Fruit fly (Drosophila melanogaster) whole organism, embryonic: ENCODE data around the gene Sytbeta.

ENCODE experiments used
- Adf1 ChIP-seq: fragments of 200-800 bp; sonication (Bioruptor generic); IDR thresholded peaks from 2 replicates; pipeline ENCODE4 v1.3.6; 2022; ENCODE audit warnings: missing biosample characterization, missing genetic modification characterization
- Aef1 ChIP-seq: fragments of 200-800 bp; sonication (Bioruptor generic); IDR thresholded peaks from 3 replicates; pipeline ENCODE4 v1.3.6; 2022; ENCODE audit warnings: missing biosample characterization, missing genetic modification characterization
- Asciz ChIP-seq: fragments of 200-800 bp; sonication (Bioruptor generic); optimal IDR thresholded peaks from 2 replicates; lab custom pipeline; 2017; ENCODE audit warnings: missing biosample characterization, mild to moderate bottlenecking, missing genetic modification characterization, missing genetic modification reagents
- CG10565 ChIP-seq: fragments of 200-800 bp; sonication (Bioruptor generic); optimal IDR thresholded peaks from 3 replicates; lab custom pipeline; 2016; ENCODE audit warnings: missing biosample characterization, mild to moderate bottlenecking, missing genetic modification characterization
- CG10979 ChIP-seq: fragments of 200-800 bp; sonication (Bioruptor generic); optimal IDR thresholded peaks from 2 replicates; lab custom pipeline; 2018; ENCODE audit warnings: missing biosample characterization, mild to moderate bottlenecking, missing genetic modification characterization, moderate library complexity
- CG11560 ChIP-seq: fragments of 200-800 bp; sonication (Bioruptor generic); IDR thresholded peaks from 3 replicates; pipeline ENCODE4 v1.3.6; 2022; ENCODE audit warnings: missing biosample characterization, missing genetic modification characterization
- CG12942 ChIP-seq: fragments of 200-800 bp; sonication (Bioruptor generic); optimal IDR thresholded peaks from 3 replicates; lab custom pipeline; 2016; ENCODE audit warnings: missing biosample characterization, missing genetic modification characterization
- CG13287 ChIP-seq: fragments of 200-800 bp; sonication (Bioruptor generic); IDR thresholded peaks from 2 replicates; pipeline ENCODE4 v1.3.6; 2022; ENCODE audit warnings: missing biosample characterization, missing genetic modification characterization; ENCODE audit not compliant: partially characterized antibody
- CG15696 ChIP-seq: fragments of 200-800 bp; sonication (Bioruptor generic); optimal IDR thresholded peaks from 2 replicates; lab custom pipeline; 2019; ENCODE audit warnings: missing biosample characterization, mild to moderate bottlenecking, missing genetic modification characterization, moderate library complexity
- CG1603 ChIP-seq: fragments of 200-800 bp; sonication (Bioruptor generic); optimal IDR thresholded peaks from 2 replicates; lab custom pipeline; 2019; ENCODE audit warnings: missing biosample characterization, mild to moderate bottlenecking, missing genetic modification characterization, moderate library complexity
- CG16779 ChIP-seq: fragments of 200-800 bp; sonication (Bioruptor generic); IDR thresholded peaks from 2 replicates; pipeline ENCODE4 v1.3.6; 2022; ENCODE audit warnings: missing biosample characterization, missing genetic modification characterization
- CG17829 ChIP-seq: fragments of 200-800 bp; optimal IDR thresholded peaks from 2 replicates; lab custom pipeline; 2019; ENCODE audit warnings: missing biosample characterization, mild to moderate bottlenecking, missing genetic modification characterization, moderate library complexity
- CG2120 ChIP-seq: fragments of 200-800 bp; sonication (Bioruptor generic); optimal IDR thresholded peaks from 3 replicates; lab custom pipeline; 2016; ENCODE audit warnings: missing biosample characterization, missing genetic modification characterization
- CG6272 ChIP-seq: fragments of 200-800 bp; sonication (Bioruptor generic); IDR thresholded peaks from 2 replicates; pipeline ENCODE4 v1.3.6; 2022; ENCODE audit warnings: missing biosample characterization, missing genetic modification characterization
- CG6765 ChIP-seq: fragments of 200-800 bp; sonication (Bioruptor generic); optimal IDR thresholded peaks from 3 replicates; lab custom pipeline; 2017; ENCODE audit warnings: missing biosample characterization, mild to moderate bottlenecking, missing genetic modification characterization
- CG7963 ChIP-seq: fragments of 200-800 bp; sonication (Bioruptor generic); IDR thresholded peaks from 3 replicates; pipeline ENCODE4 v1.3.6; 2022; ENCODE audit warnings: missing biosample characterization, missing genetic modification characterization; ENCODE audit not compliant: partially characterized antibody
- CG8089 ChIP-seq: fragments of 200-800 bp; sonication (Bioruptor generic); optimal IDR thresholded peaks from 3 replicates; lab custom pipeline; 2016; ENCODE audit warnings: missing biosample characterization, missing genetic modification characterization
- CG8478 ChIP-seq: fragments of >200 bp; optimal IDR thresholded peaks from 2 replicates; lab custom pipeline; 2018
- CG9797 ChIP-seq: fragments of 200-800 bp; sonication (Bioruptor generic); optimal IDR thresholded peaks from 3 replicates; lab custom pipeline; 2018; ENCODE audit warnings: missing biosample characterization, mild to moderate bottlenecking, missing genetic modification characterization
- Chrac-16 ChIP-seq: fragments of 200-800 bp; sonication (Bioruptor generic); optimal IDR thresholded peaks from 3 replicates; lab custom pipeline; 2016; ENCODE audit warnings: missing biosample characterization, missing genetic modification characterization
- Dref ChIP-seq: fragments of 200-800 bp; sonication (Bioruptor generic); IDR thresholded peaks from 2 replicates; pipeline ENCODE4 v1.3.6; 2022; ENCODE audit warnings: missing biosample characterization, missing genetic modification characterization
- Gsc ChIP-seq: fragments of 200-800 bp; sonication (Bioruptor generic); IDR thresholded peaks from 2 replicates; pipeline ENCODE4 v1.3.6; 2022; ENCODE audit warnings: missing biosample characterization, missing genetic modification characterization
- Hey ChIP-seq: fragments of 200-800 bp; sonication (Bioruptor generic); optimal IDR thresholded peaks from 3 replicates; lab custom pipeline; 2018; ENCODE audit warnings: missing biosample characterization, mild to moderate bottlenecking, missing genetic modification characterization
- Hmr ChIP-seq: fragments of 200-800 bp; sonication (Bioruptor generic); optimal IDR thresholded peaks from 3 replicates; lab custom pipeline; 2017; ENCODE audit warnings: mild to moderate bottlenecking, missing biosample characterization, missing genetic modification reagents, missing genetic modification characterization
- Max ChIP-seq: fragments of 200-800 bp; sonication (Bioruptor generic); optimal IDR thresholded peaks from 2 replicates; lab custom pipeline; 2016; ENCODE audit warnings: missing biosample characterization, mild to moderate bottlenecking, missing genetic modification characterization
- NC2β ChIP-seq: fragments of 200-800 bp; sonication (Bioruptor generic); optimal IDR thresholded peaks from 2 replicates; lab custom pipeline; 2016; ENCODE audit warnings: missing biosample characterization, missing genetic modification characterization
- Sox102F ChIP-seq: fragments of 200-800 bp; sonication (Bioruptor generic); optimal IDR thresholded peaks from 2 replicates; lab custom pipeline; 2018; ENCODE audit warnings: missing biosample characterization, mild to moderate bottlenecking, missing genetic modification characterization, moderate library complexity
- Taf1 ChIP-seq: fragments of 200-800 bp; sonication (Bioruptor generic); IDR thresholded peaks from 2 replicates; pipeline ENCODE4 v1.3.6; 2022; ENCODE audit warnings: missing biosample characterization, missing genetic modification characterization
- Tbp ChIP-seq: fragments of >200 bp; optimal IDR thresholded peaks from 2 replicates; lab custom pipeline; 2018; ENCODE audit warnings: missing biosample characterization, missing genetic modification characterization
- al ChIP-seq: fragments of 200-800 bp; sonication (Bioruptor generic); IDR thresholded peaks from 2 replicates; pipeline ENCODE4 v1.3.6; 2022; ENCODE audit warnings: missing biosample characterization, missing genetic modification characterization
- corto ChIP-seq: fragments of 200-800 bp; sonication (Bioruptor generic); optimal IDR thresholded peaks from 2 replicates; lab custom pipeline; 2016; ENCODE audit warnings: missing biosample characterization, mild to moderate bottlenecking, missing genetic modification characterization, moderate library complexity
- croc ChIP-seq: fragments of 200-800 bp; sonication (Bioruptor generic); conservative IDR thresholded peaks from 3 replicates; pipeline ENCODE4 v1.3.6; 2022; ENCODE audit warnings: missing biosample characterization, missing genetic modification characterization
- disco-r ChIP-seq: fragments of 200-800 bp; sonication (Bioruptor generic); optimal IDR thresholded peaks from 2 replicates; lab custom pipeline; 2016; ENCODE audit warnings: missing biosample characterization, missing genetic modification characterization
- ems ChIP-seq: fragments of 200-800 bp; sonication (Bioruptor generic); optimal IDR thresholded peaks from 3 replicates; lab custom pipeline; 2016; ENCODE audit warnings: missing biosample characterization, missing genetic modification characterization
- fd96Cb ChIP-seq: fragments of 200-800 bp; sonication (Bioruptor generic); optimal IDR thresholded peaks from 2 replicates; lab custom pipeline; 2018; ENCODE audit warnings: missing biosample characterization, mild to moderate bottlenecking, missing genetic modification characterization, moderate library complexity
- ftz-f1 ChIP-seq: fragments of 200-800 bp; sonication (Bioruptor generic); optimal IDR thresholded peaks from 2 replicates; lab custom pipeline; 2016; ENCODE audit warnings: missing biosample characterization, missing genetic modification characterization
- hth ChIP-seq: fragments of >200 bp; optimal IDR thresholded peaks from 2 replicates; lab custom pipeline; 2017; ENCODE audit warnings: inconsistent platforms
- jumu ChIP-seq: fragments of 200-800 bp; sonication (Bioruptor generic); optimal IDR thresholded peaks from 3 replicates; lab custom pipeline; 2016; ENCODE audit warnings: missing biosample characterization, missing genetic modification characterization
- p53 ChIP-seq: fragments of 200-800 bp; sonication (Bioruptor generic); optimal IDR thresholded peaks from 2 replicates; lab custom pipeline; 2016; ENCODE audit warnings: missing biosample characterization, missing genetic modification characterization
- phol ChIP-seq: fragments of 200-800 bp; sonication (Bioruptor generic); optimal IDR thresholded peaks from 3 replicates; lab custom pipeline; 2018; ENCODE audit warnings: missing biosample characterization, mild to moderate bottlenecking, missing genetic modification characterization, moderate library complexity
- psq ChIP-seq: fragments of 200-800 bp; sonication (Bioruptor generic); optimal IDR thresholded peaks from 2 replicates; lab custom pipeline; 2017; ENCODE audit warnings: missing biosample characterization, missing genetic modification characterization
- sens-2 ChIP-seq: fragments of 200-800 bp; sonication (Bioruptor generic); IDR thresholded peaks from 2 replicates; pipeline ENCODE4 v1.3.6; 2022; ENCODE audit warnings: missing biosample characterization, missing genetic modification characterization
- seq ChIP-seq: fragments of 200-800 bp; sonication (Bioruptor generic); IDR thresholded peaks from 2 replicates; pipeline ENCODE4 v1.3.6; 2022; ENCODE audit warnings: missing biosample characterization, missing genetic modification characterization
- sob ChIP-seq: fragments of 200-800 bp; sonication (Bioruptor generic); IDR thresholded peaks from 2 replicates; pipeline ENCODE4 v1.3.6; 2022; ENCODE audit warnings: missing biosample characterization, missing genetic modification characterization
- sqz ChIP-seq: fragments of 200-800 bp; sonication (Bioruptor generic); optimal IDR thresholded peaks from 3 replicates; lab custom pipeline; 2018; ENCODE audit warnings: missing biosample characterization, mild to moderate bottlenecking, missing genetic modification characterization
- sr ChIP-seq: fragments of 200-800 bp; sonication (Bioruptor generic); IDR thresholded peaks from 3 replicates; pipeline ENCODE4 v1.3.6; 2022; ENCODE audit warnings: missing biosample characterization, missing genetic modification characterization
- tin ChIP-seq: fragments of 200-800 bp; sonication (Bioruptor generic); optimal IDR thresholded peaks from 3 replicates; lab custom pipeline; 2016; ENCODE audit warnings: missing biosample characterization, missing genetic modification characterization
- tll ChIP-seq, 2 experiments: fragments of 200-800 bp in 1 of 2; fragments of >200 bp in 1 of 2; sonication (Bioruptor generic) in 1 of 2; optimal IDR thresholded peaks; 2 replicates each; lab custom pipeline; 2017 to 2019; ENCODE audit warnings: missing biosample characterization in 2 of 2, missing genetic modification characterization in 2 of 2, mild to moderate bottlenecking in 1 of 2, moderate library complexity in 1 of 2
- unpg ChIP-seq: fragments of 200-800 bp; sonication (Bioruptor generic); optimal IDR thresholded peaks from 3 replicates; lab custom pipeline; 2018; ENCODE audit warnings: missing biosample characterization, mild to moderate bottlenecking, missing genetic modification characterization, moderate library complexity
- vfl ChIP-seq: fragments of 200-800 bp; sonication (Bioruptor generic); optimal IDR thresholded peaks from 2 replicates; lab custom pipeline; 2016; ENCODE audit warnings: missing biosample characterization, missing genetic modification characterization
- z ChIP-seq: fragments of 200-800 bp; sonication (Bioruptor generic); IDR thresholded peaks from 3 replicates; pipeline ENCODE4 v1.3.6; 2022; ENCODE audit warnings: missing biosample characterization, missing genetic modification characterization
- zf30C ChIP-seq: fragments of 200-800 bp; sonication (Bioruptor generic); optimal IDR thresholded peaks from 3 replicates; lab custom pipeline; 2018; ENCODE audit warnings: missing biosample characterization, mild to moderate bottlenecking, missing genetic modification characterization

Gene Sytbeta

DNA sequence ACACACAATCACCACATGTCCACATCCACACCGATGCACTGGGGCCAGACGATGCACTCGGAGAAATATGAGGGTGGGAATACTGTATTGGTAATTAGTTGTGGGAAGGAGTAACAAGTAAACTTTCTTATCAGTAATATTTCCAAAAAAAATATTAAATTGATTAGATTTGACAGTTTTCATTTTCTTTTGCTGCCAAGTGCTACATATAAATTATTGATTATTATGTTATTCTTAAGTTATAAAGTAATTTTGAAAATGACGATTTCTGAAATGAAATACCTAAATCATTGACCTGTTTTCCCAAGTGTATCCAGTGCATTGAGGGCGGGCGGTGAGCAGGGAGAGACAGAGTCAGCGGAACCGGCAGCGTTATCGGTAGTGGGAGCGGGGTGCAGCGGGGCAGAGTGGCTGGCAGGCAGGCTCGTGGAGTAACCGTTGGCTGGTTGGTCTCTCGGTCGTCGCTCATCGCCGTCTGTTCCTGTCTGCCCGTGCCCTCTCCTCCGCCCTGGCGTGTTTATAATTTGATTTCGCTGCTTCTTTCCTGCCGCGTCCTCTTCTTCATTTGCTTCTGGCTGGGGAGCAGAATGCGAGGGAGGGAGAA is 43.1 kb upstream of the Sytbeta start (continued):
- TF ChIP-seq tll (GFP tag; optimal IDR thresholded peaks at IDR 0.05; lab: Kevin White, UChicago): no peak
- peak; percentile 65 for TF ChIP-seq phol (tag; lab: Kevin White, UChicago)
- TF ChIP-seq al (GFP tag; lab: Robert Waterston, UW): no peak
- peak; percentile 43 for TF ChIP-seq Chrac-16 (GFP tag; lab: Kevin White, UChicago)
- peak; percentile 94 for TF ChIP-seq corto (GFP tag; lab: Kevin White, UChicago)
- no peak for TF ChIP-seq CG6272 (GFP tag; lab: Robert Waterston, UW)
- peak; percentile 76 for TF ChIP-seq zf30C (GFP tag; lab: Kevin White, UChicago)
- no peak for TF ChIP-seq Tbp (GFP tag; lab: Kevin White, UChicago)
- peak; percentile 53 for TF ChIP-seq CG15696 (tag; lab: Kevin White, UChicago)
- TF ChIP-seq sob: no peak
- TF ChIP-seq tin (GFP tag; lab: Kevin White, UChicago): peak; percentile 34
- peak; percentile 14 for TF ChIP-seq Max (GFP tag; lab: Kevin White, UChicago)
- TF ChIP-seq CG7963 (GFP tag; lab: Robert Waterston, UW): no peak
- TF ChIP-seq z (GFP tag; lab: Robert Waterston, UW): no peak
- TF ChIP-seq p53 (GFP tag; lab: Kevin White, UChicago): no peak
- TF ChIP-seq sens-2 (GFP tag; lab: Robert Waterston, UW): no peak
- no peak for TF ChIP-seq seq (GFP tag; lab: Robert Waterston, UW)
- no peak for TF ChIP-seq hth (lab: Kevin White, UChicago)
- TF ChIP-seq unpg: peak; percentile 54
- TF ChIP-seq CG12942 (GFP tag; lab: Kevin White, UChicago): no peak
- TF ChIP-seq NC2β: no peak
- TF ChIP-seq CG9797: no peak
- TF ChIP-seq Hmr: peak; percentile 52
- TF ChIP-seq psq (GFP tag; lab: Kevin White, UChicago): no peak
- TF ChIP-seq ems (GFP tag; lab: Kevin White, UChicago): no peak
- TF ChIP-seq CG13287 (GFP tag; lab: Robert Waterston, UW): no peak
- TF ChIP-seq Taf1 (GFP tag; lab: Robert Waterston, UW): no peak
- TF ChIP-seq fd96Cb (tag; lab: Kevin White, UChicago): peak; percentile 65
- peak; percentile 76 for TF ChIP-seq CG17829 (tag; lab: Kevin White, UChicago)
- peak; percentile 30; the same call in 1 of the 3 replicates for TF ChIP-seq croc (GFP tag; lab: Robert Waterston, UW)
- no peak for TF ChIP-seq Gsc (GFP tag; lab: Robert Waterston, UW)
- TF ChIP-seq CG6765 (GFP tag; lab: Kevin White, UChicago): no peak
- TF ChIP-seq sr (GFP tag; lab: Robert Waterston, UW): no peak
- no peak for TF ChIP-seq CG1603 (tag; lab: Kevin White, UChicago)
- TF ChIP-seq CG10565: no peak
- no peak for TF ChIP-seq ftz-f1 (GFP tag; lab: Kevin White, UChicago)
- TF ChIP-seq vfl (GFP tag; lab: Kevin White, UChicago): no peak
- peak; percentile 80 for TF ChIP-seq CG10979
- no peak for TF ChIP-seq Adf1 (GFP tag; lab: Robert Waterston, UW)
- 0 out of 3 replicates have a peak, but pooled peaks have one; percentile 10 for TF ChIP-seq CG11560 (tag; lab: Robert Waterston, UW)
- TF ChIP-seq disco-r (GFP tag; lab: Kevin White, UChicago): no peak
- no peak for TF ChIP-seq Dref (GFP tag; lab: Robert Waterston, UW)
- TF ChIP-seq jumu (GFP tag; lab: Kevin White, UChicago): no peak
- no peak for TF ChIP-seq Hey (tag; lab: Kevin White, UChicago)
- no peak for TF ChIP-seq CG8089 (GFP tag; lab: Kevin White, UChicago)
- TF ChIP-seq CG16779 (GFP tag; lab: Robert Waterston, UW): no peak
- TF ChIP-seq CG2120 (GFP tag; lab: Kevin White, UChicago): no peak
- TF ChIP-seq Asciz (GFP tag; lab: Kevin White, UChicago): peak; percentile 52
- no peak for TF ChIP-seq CG8478 (lab: Kevin White, UChicago)
- TF ChIP-seq Aef1 (GFP tag; lab: Robert Waterston, UW): no peak
- TF ChIP-seq sqz (GFP tag; lab: Kevin White, UChicago): peak; percentile 11
- peak; percentile 63 for TF ChIP-seq Sox102F (GFP tag; lab: Kevin White, UChicago)
